Worm (Caenorhabditis elegans) whole organism, L1 larva: ENCODE measurements around the gene srxa-6.

Experiments used
- C16A3.4 ChIP-seq: fragments of 150-350 bp; optimal IDR thresholded peaks from 2 replicates; lab custom pipeline; 2014; ENCODE audit warnings: missing biosample characterization, missing genetic modification characterization
- F16B12.6 ChIP-seq: fragments of 150-350 bp; optimal IDR thresholded peaks from 2 replicates; lab custom pipeline; 2014; ENCODE audit warnings: missing biosample characterization, missing genetic modification characterization
- Y116A8C.19 ChIP-seq: sonication (generic microtip); optimal IDR thresholded peaks from 2 replicates; lab custom pipeline; 2016; ENCODE audit warnings: missing compliant biosample characterization, missing genetic modification characterization, borderline replicate concordance
- alr-1 ChIP-seq: fragments of 200-800 bp; sonication (Bioruptor generic); optimal IDR thresholded peaks from 2 replicates; lab custom pipeline; 2018; ENCODE audit warnings: borderline replicate concordance, mild to moderate bottlenecking, missing genetic modification characterization, missing compliant biosample characterization
- ama-1 ChIP-seq: fragments of 150-350 bp; optimal IDR thresholded peaks from 2 replicates; lab custom pipeline; 2014
- blmp-1 ChIP-seq: fragments of 150-350 bp; optimal IDR thresholded peaks from 2 replicates; lab custom pipeline; 2014; ENCODE audit warnings: missing biosample characterization, missing genetic modification characterization
- ceh-8 ChIP-seq: fragments of 200-800 bp; sonication (Bioruptor generic); optimal IDR thresholded peaks from 2 replicates; lab custom pipeline; 2018; ENCODE audit warnings: mild to moderate bottlenecking, missing genetic modification characterization, moderate library complexity, missing compliant biosample characterization
- ceh-82 ChIP-seq, 3 experiments: fragments of 150-350 bp in 1 of 3; sonication (generic microtip) in 2 of 3; optimal IDR thresholded peaks; 2 replicates each; lab custom pipeline; 2014 to 2017; ENCODE audit warnings: missing biosample characterization in 3 of 3, missing genetic modification characterization in 3 of 3
- ceh-88 ChIP-seq: fragments of 200-800 bp; sonication (Bioruptor generic); IDR thresholded peaks from 2 replicates; pipeline ENCODE4 v1.3.6; 2022; ENCODE audit warnings: missing genetic modification characterization, missing compliant biosample characterization
- dpl-1 ChIP-seq, 3 experiments: fragments of 150-350 bp in 2 of 3; sonication (generic microtip) in 1 of 3; optimal IDR thresholded peaks; 2 replicates each; lab custom pipeline; 2014 to 2017; ENCODE audit warnings: missing biosample characterization in 3 of 3, missing genetic modification characterization in 3 of 3, missing genetic modification reagents in 3 of 3
- dsc-1 ChIP-seq: sonication (generic microtip); optimal IDR thresholded peaks from 2 replicates; lab custom pipeline; 2016; ENCODE audit warnings: mild to moderate bottlenecking, missing genetic modification characterization, missing compliant biosample characterization
- efl-3 ChIP-seq: fragments of 200-800 bp; sonication (Bioruptor generic); optimal IDR thresholded peaks from 2 replicates; lab custom pipeline; 2018; ENCODE audit warnings: mild to moderate bottlenecking, missing genetic modification characterization, missing compliant biosample characterization
- egl-13 ChIP-seq: sonication (generic microtip); optimal IDR thresholded peaks from 2 replicates; lab custom pipeline; 2016; ENCODE audit warnings: missing genotype, missing genetic modification reagents, missing genetic modification characterization, missing compliant biosample characterization
- elt-3 ChIP-seq, 6 experiments: fragments of 150-350 bp in 1 of 6; sonication (generic microtip); optimal IDR thresholded peaks; 2 replicates each; lab custom pipeline; 2017 to 2018; ENCODE audit warnings: missing biosample characterization in 6 of 6, missing genetic modification characterization in 6 of 6, inconsistent platforms in 1 of 6
- fkh-10 ChIP-seq: sonication (generic microtip); optimal IDR thresholded peaks from 2 replicates; lab custom pipeline; 2017; ENCODE audit warnings: missing biosample characterization, missing genetic modification reagents, missing genetic modification characterization
- hlh-4 ChIP-seq: sonication (generic microtip); optimal IDR thresholded peaks from 2 replicates; lab custom pipeline; 2016; ENCODE audit warnings: mild to moderate bottlenecking, missing genetic modification characterization, missing compliant biosample characterization
- hpl-2 ChIP-seq: fragments of 150-350 bp; optimal IDR thresholded peaks from 2 replicates; lab custom pipeline; 2014; ENCODE audit warnings: missing biosample characterization, missing genetic modification reagents, missing genetic modification characterization
- irx-1 ChIP-seq: sonication (generic microtip); optimal IDR thresholded peaks from 2 replicates; lab custom pipeline; 2016; ENCODE audit warnings: missing genetic modification characterization, missing compliant biosample characterization
- isw-1 ChIP-seq: fragments of 200-800 bp; sonication (Bioruptor generic); IDR thresholded peaks from 2 replicates; pipeline ENCODE4 v1.3.6; 2022; ENCODE audit warnings: missing genetic modification characterization, missing compliant biosample characterization
- lin-13 ChIP-seq: fragments of 150-350 bp; optimal IDR thresholded peaks from 2 replicates; lab custom pipeline; 2014; ENCODE audit warnings: missing biosample characterization, missing genetic modification reagents, missing genetic modification characterization
- lin-14 ChIP-seq: fragments of 200-800 bp; sonication (Bioruptor generic); optimal IDR thresholded peaks from 2 replicates; lab custom pipeline; 2018; ENCODE audit warnings: mild to moderate bottlenecking, missing genetic modification characterization, moderate library complexity, missing compliant biosample characterization
- lin-35 ChIP-seq, 2 experiments: fragments of 150-350 bp; optimal IDR thresholded peaks; 2 replicates each; lab custom pipeline; 2014; ENCODE audit warnings: missing biosample characterization in 2 of 2, missing genetic modification characterization in 2 of 2, missing genetic modification reagents in 2 of 2
- lin-39 ChIP-seq: fragments of 150-350 bp; optimal IDR thresholded peaks from 2 replicates; lab custom pipeline; 2014; ENCODE audit warnings: missing biosample characterization, missing genetic modification reagents, missing genetic modification characterization
- mab-9 ChIP-seq: fragments of 200-800 bp; sonication (Bioruptor generic); IDR thresholded peaks from 2 replicates; pipeline ENCODE4 v1.3.6; 2022; ENCODE audit warnings: missing genetic modification reagents, missing genetic modification characterization, missing compliant biosample characterization
- mdl-1 ChIP-seq, 2 experiments: fragments of 150-350 bp; optimal IDR thresholded peaks; 2 replicates each; lab custom pipeline; 2014 to 2017; ENCODE audit warnings: missing biosample characterization in 2 of 2, missing genetic modification characterization in 2 of 2, inconsistent platforms in 1 of 2
- nhr-11 ChIP-seq: fragments of 150-350 bp; optimal IDR thresholded peaks from 2 replicates; lab custom pipeline; 2014; ENCODE audit warnings: missing biosample characterization, missing genetic modification characterization
- nhr-12 ChIP-seq: sonication (generic microtip); optimal IDR thresholded peaks from 2 replicates; lab custom pipeline; 2017; ENCODE audit warnings: missing biosample characterization, missing genetic modification characterization
- nhr-19 ChIP-seq: fragments of 200-800 bp; sonication (Bioruptor generic); conservative IDR thresholded peaks from 2 replicates; pipeline ENCODE4 v1.3.6; 2022; ENCODE audit warnings: missing genetic modification characterization, missing compliant biosample characterization
- nhr-20 ChIP-seq: sonication (generic microtip); optimal IDR thresholded peaks from 2 replicates; lab custom pipeline; 2016; ENCODE audit warnings: mild to moderate bottlenecking, missing genetic modification characterization, missing compliant biosample characterization
- nhr-237 ChIP-seq: fragments of 150-350 bp; optimal IDR thresholded peaks from 2 replicates; lab custom pipeline; 2014; ENCODE audit warnings: missing biosample characterization, missing genetic modification characterization
- nhr-47 ChIP-seq: sonication (generic microtip); optimal IDR thresholded peaks from 2 replicates; lab custom pipeline; 2016; ENCODE audit warnings: mild to moderate bottlenecking, missing genetic modification characterization, moderate library complexity, missing compliant biosample characterization
- nhr-71 ChIP-seq: sonication (generic microtip); optimal IDR thresholded peaks from 2 replicates; lab custom pipeline; 2016; ENCODE audit warnings: mild to moderate bottlenecking, missing genetic modification characterization, moderate library complexity, missing compliant biosample characterization
- nhr-85 ChIP-seq: sonication (generic microtip); peaks from one replicate; lab custom pipeline; 2016; ENCODE audit warnings: missing genetic modification characterization, inconsistent platforms, missing compliant biosample characterization
- nhr-90 ChIP-seq: sonication (generic microtip); optimal IDR thresholded peaks from 2 replicates; lab custom pipeline; 2016; ENCODE audit warnings: mild to moderate bottlenecking, missing genetic modification characterization, missing compliant biosample characterization; ENCODE audit not compliant: poor library complexity
- pag-3 ChIP-seq: sonication (generic microtip); optimal IDR thresholded peaks from 2 replicates; lab custom pipeline; 2017; ENCODE audit warnings: missing genetic modification characterization, mild to moderate bottlenecking, missing compliant biosample characterization, antibody characterized with exemption, borderline replicate concordance; ENCODE audit not compliant: insufficient read depth
- pax-3 ChIP-seq: fragments of 200-800 bp; sonication (Bioruptor generic); optimal IDR thresholded peaks from 2 replicates; lab custom pipeline; 2018; ENCODE audit warnings: mild to moderate bottlenecking, missing genetic modification characterization, moderate library complexity, missing compliant biosample characterization
- rnt-1 ChIP-seq: sonication (generic microtip); optimal IDR thresholded peaks from 2 replicates; lab custom pipeline; 2016; ENCODE audit warnings: mild to moderate bottlenecking, missing genetic modification characterization, moderate library complexity, missing compliant biosample characterization
- skn-1 ChIP-seq: fragments of 150-350 bp; optimal IDR thresholded peaks from 2 replicates; lab custom pipeline; 2014; ENCODE audit warnings: missing biosample characterization, missing genetic modification characterization
- snu-23 ChIP-seq: sonication (generic microtip); optimal IDR thresholded peaks from 2 replicates; lab custom pipeline; 2016; ENCODE audit warnings: missing genetic modification characterization, missing compliant biosample characterization
- sup-37 ChIP-seq: fragments of 200-800 bp; sonication (Bioruptor generic); optimal IDR thresholded peaks from 2 replicates; lab custom pipeline; 2018; ENCODE audit warnings: mild to moderate bottlenecking, missing genetic modification characterization, missing compliant biosample characterization
- tbx-2 ChIP-seq: sonication (generic microtip); optimal IDR thresholded peaks from 2 replicates; lab custom pipeline; 2016; ENCODE audit warnings: missing genetic modification characterization, missing compliant biosample characterization
- unc-62 ChIP-seq: fragments of 150-350 bp; optimal IDR thresholded peaks from 2 replicates; lab custom pipeline; 2014; ENCODE audit warnings: missing biosample characterization, missing genetic modification reagents, missing genetic modification characterization
- unc-86 ChIP-seq: sonication (generic microtip); optimal IDR thresholded peaks from 2 replicates; lab custom pipeline; 2016; ENCODE audit warnings: missing genetic modification characterization, missing compliant biosample characterization
- unc-98 ChIP-seq: fragments of 200-800 bp; sonication (Bioruptor generic); IDR thresholded peaks from 2 replicates; pipeline ENCODE4 v1.3.6; 2022; ENCODE audit warnings: missing genetic modification characterization, missing compliant biosample characterization
- ztf-11 ChIP-seq, 2 experiments: sonication (generic microtip); optimal IDR thresholded peaks; 2 replicates each; lab custom pipeline; 2016 to 2017; ENCODE audit warnings: missing genetic modification characterization in 2 of 2, missing biosample characterization in 1 of 2, missing compliant biosample characterization in 1 of 2
- ztf-4 ChIP-seq: fragments of 150-350 bp; optimal IDR thresholded peaks from 2 replicates; lab custom pipeline; 2014; ENCODE audit warnings: missing biosample characterization, missing genetic modification characterization

srxa-6 gene

ce11 chrV:20691585-20691984 is 43.2 kb upstream of the srxa-6 start, which contains the start of gene F53F8.4:
F53F8.4 (minus strand) TSS chrV:20691685.
- no peak for TF ChIP-seq irx-1
- TF ChIP-seq nhr-85 (tag; lab: Kevin White, UChicago) = peak; percentile 65
- TF ChIP-seq isw-1 (GFP tag; lab: Robert Waterston, UW) = no peak

ce11 chrV:20692903-20693302 is 41.9 kb upstream of the srxa-6 start:
- TF ChIP-seq blmp-1 (peak; percentile 57), dpl-1 (GFP tag; optimal IDR thresholded peaks at IDR 0.05; lab: Kevin White, UChicago) (peak in 1 of 3 experiments; percentile 17), snu-23 (GFP tag; lab: Kevin White, UChicago) (peak; percentile 68), hlh-4 (tag; lab: Kevin White, UChicago) (no peak), lin-13 (GFP tag; lab: Kevin White, UChicago) (peak; percentile 23), lin-14 (peak; percentile 69), lin-35 (GFP tag; optimal IDR thresholded peaks at IDR 0.05; lab: Kevin White, UChicago) (peak in 1 of 2 experiments; percentile 8), nhr-71 (peak; percentile 56), tbx-2 (tag; lab: Kevin White, UChicago) (peak; percentile 5), ama-1 (lab: Kevin White, UChicago) (no peak), nhr-90 (tag; lab: Kevin White, UChicago) (peak; percentile 26), irx-1 (no peak), nhr-20 (tag; lab: Kevin White, UChicago) (peak; percentile 70), nhr-19 (peak; percentile 9; the same call in 1 of the 2 replicates), ztf-4 (tag; lab: Kevin White, UChicago) (no peak), mab-9 (GFP tag; lab: Robert Waterston, UW) (no peak), skn-1 (tag; lab: Kevin White, UChicago) (peak; percentile 8), elt-3 (tag; optimal IDR thresholded peaks at IDR 0.05; lab: Kevin White, UChicago) (peak in 4 of 6 experiments; percentile 44 to 78 (median 66)), mdl-1 (tag; optimal IDR thresholded peaks at IDR 0.05; lab: Kevin White, UChicago) (peak in 1 of 2 experiments; percentile 25), nhr-85 (tag; lab: Kevin White, UChicago) (peak; percentile 96), pag-3 (tag; lab: Kevin White, UChicago) (peak; percentile 91), ceh-82 (tag; optimal IDR thresholded peaks at IDR 0.05; lab: Kevin White, UChicago) (no peak)

ce11 chrV:20693968-20694367 is 40.8 kb upstream of the srxa-6 start:
- TF ChIP-seq hlh-4 (tag; lab: Kevin White, UChicago) (no peak), hpl-2 (GFP tag; lab: Kevin White, UChicago) (peak; percentile 6), nhr-11 (no peak), unc-98 (no peak), dpl-1 (GFP tag; optimal IDR thresholded peaks at IDR 0.05; lab: Kevin White, UChicago) (peak in 1 of 3 experiments; percentile 17), rnt-1 (tag; lab: Kevin White, UChicago) (peak; percentile 3), unc-86 (no peak), pax-3 (no peak), ceh-8 (GFP tag; lab: Kevin White, UChicago) (no peak), nhr-71 (peak; percentile 58), pag-3 (tag; lab: Kevin White, UChicago) (no peak), nhr-237 (tag; lab: Kevin White, UChicago) (no peak), lin-13 (GFP tag; lab: Kevin White, UChicago) (no peak), snu-23 (GFP tag; lab: Kevin White, UChicago) (peak; percentile 50), dsc-1 (tag; lab: Kevin White, UChicago) (peak; percentile 6), nhr-19 (peak; percentile 30; the same call in 1 of the 2 replicates), lin-14 (peak; percentile 23), unc-62 (GFP tag; lab: Kevin White, UChicago) (no peak), ceh-88 (no peak), nhr-85 (tag; lab: Kevin White, UChicago) (no peak), sup-37 (GFP tag; lab: Kevin White, UChicago) (no peak), alr-1 (tag; lab: Kevin White, UChicago) (no peak), C16A3.4 (tag; lab: Kevin White, UChicago) (no peak), F16B12.6 (no peak), egl-13 (tag; lab: Kevin White, UChicago) (no peak), lin-39 (peak; percentile 12), nhr-47 (tag; lab: Kevin White, UChicago) (peak; percentile 67), ztf-11 (tag; optimal IDR thresholded peaks at IDR 0.05; lab: Kevin White, UChicago) (no peak), nhr-12 (tag; lab: Kevin White, UChicago) (no peak), efl-3 (GFP tag; lab: Kevin White, UChicago) (no peak), fkh-10 (GFP tag; lab: Kevin White, UChicago) (no peak), Y116A8C.19 (tag; lab: Kevin White, UChicago) (no peak), mab-9 (GFP tag; lab: Robert Waterston, UW) (no peak), lin-35 (GFP tag; optimal IDR thresholded peaks at IDR 0.05; lab: Kevin White, UChicago) (peak; percentile 12 to 47), mdl-1 (tag; optimal IDR thresholded peaks at IDR 0.05; lab: Kevin White, UChicago) (peak in 1 of 2 experiments; percentile 20)
